Worm (Caenorhabditis elegans) whole organism, L4/young adult: ENCODE data around the gene srw-66.

Experiments
- W03F9.2 ChIP-seq: fragments of 150-350 bp; optimal IDR thresholded peaks from 2 replicates; lab custom pipeline; 2014; ENCODE audit warnings: missing biosample characterization, missing genetic modification characterization
- dao-5 ChIP-seq: sonication (generic microtip); optimal IDR thresholded peaks from 2 replicates; lab custom pipeline; 2016; ENCODE audit warnings: missing genotype, missing genetic modification characterization, moderate library complexity, missing compliant biosample characterization
- him-1 ChIP-seq: sonication (generic microtip); optimal IDR thresholded peaks from 2 replicates; lab custom pipeline; 2016; ENCODE audit warnings: missing genotype, missing genetic modification reagents, missing genetic modification characterization, missing compliant biosample characterization

ce11 chrII:1237845-1238244, 33.9 kb downstream of the srw-66 start:
- TF ChIP-seq W03F9.2 (tag; lab: Kevin White, UChicago): no peak
- TF ChIP-seq him-1 (tag; lab: Kevin White, UChicago): no peak
- no peak for TF ChIP-seq dao-5 (tag; lab: Kevin White, UChicago)
